Worm (Caenorhabditis elegans): Measurements from ENCODE around the gene frh-1.

The frh-1 gene

ce11 chrII:5957803-5958367 is 40.7 kb downstream of the frh-1 start:
- TF ChIP-seq lin-32 (GFP tag; optimal IDR thresholded peaks at IDR 0.05) (no peak), elt-3 (tag; optimal IDR thresholded peaks at IDR 0.05) (no peak), ham-2 (GFP tag; optimal IDR thresholded peaks at IDR 0.05) (no peak), nhr-76 (tag; optimal IDR thresholded peaks at IDR 0.05) (no peak), snpc-4 (tag; optimal IDR thresholded peaks at IDR 0.05) (no peak), nhr-28 (tag; optimal IDR thresholded peaks at IDR 0.05) (no peak), drap-1 (GFP tag; optimal IDR thresholded peaks at IDR 0.05) (no peak), ceh-83 (GFP tag; optimal IDR thresholded peaks at IDR 0.05) (no peak), lin-13 (tag; optimal IDR thresholded peaks at IDR 0.05) (no peak), ceh-39 (tag; optimal IDR thresholded peaks at IDR 0.05) (no peak), ztf-11 (tag; optimal IDR thresholded peaks at IDR 0.05) (no peak)

ce11 chrII:5959575-5960119 is 42.4 kb downstream of the frh-1 start:
- TF ChIP-seq ces-1 (GFP tag; optimal IDR thresholded peaks at IDR 0.05): peak; percentile 94
- TF ChIP-seq lin-32 (GFP tag; optimal IDR thresholded peaks at IDR 0.05): no peak

DNA sequence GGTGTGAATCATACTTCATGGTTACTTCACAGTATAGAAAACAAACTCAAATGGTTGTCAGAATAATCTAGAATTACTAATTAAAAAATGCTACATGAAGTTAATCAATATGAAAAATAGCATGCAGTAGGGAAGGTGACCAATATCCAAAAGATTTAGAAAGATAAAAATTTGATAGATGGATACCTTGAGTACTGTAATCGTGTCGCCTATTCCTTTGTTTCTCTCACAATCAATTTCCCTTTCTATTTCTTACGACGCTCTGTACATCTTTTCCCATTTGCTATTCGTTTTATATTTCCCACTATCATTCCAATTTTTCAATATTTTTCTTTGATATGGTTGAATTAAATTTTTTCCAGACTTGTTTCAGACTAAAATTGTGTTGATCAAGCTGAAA is 44.1 kb downstream of the frh-1 start, which contains the start of gene B0034.7:
B0034.7 (plus strand) TSS at position 301 of the 400 bp plus-strand sequence.
- TF ChIP-seq unc-39 (tag; optimal IDR thresholded peaks at IDR 0.05): no peak
- no peak for TF ChIP-seq nhr-12 (tag; optimal IDR thresholded peaks at IDR 0.05)

DNA sequence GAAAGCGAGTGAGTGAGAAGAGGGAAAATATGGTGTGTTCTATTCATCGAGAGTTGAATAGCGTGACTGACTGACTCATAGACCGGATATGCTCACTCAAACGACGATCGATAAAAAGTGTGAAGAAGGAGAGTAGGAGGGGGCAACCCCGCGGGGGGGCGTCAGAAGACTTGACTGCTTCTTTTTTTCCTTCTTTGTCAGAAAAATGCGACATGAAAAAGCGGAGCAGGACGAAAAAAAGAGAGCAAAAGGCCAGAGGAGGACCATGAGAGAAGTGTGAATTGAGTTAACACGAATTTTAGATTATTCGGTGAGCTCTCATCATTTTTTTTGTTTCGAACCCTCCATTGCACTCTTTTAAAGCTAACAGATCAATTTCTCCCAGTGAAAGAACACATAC is 45.1 kb downstream of the frh-1 start:
- peak; percentile 19 for TF ChIP-seq ces-1 (GFP tag; optimal IDR thresholded peaks at IDR 0.05)
- TF ChIP-seq ceh-43 (GFP tag; optimal IDR thresholded peaks at IDR 0.05): no peak

DNA sequence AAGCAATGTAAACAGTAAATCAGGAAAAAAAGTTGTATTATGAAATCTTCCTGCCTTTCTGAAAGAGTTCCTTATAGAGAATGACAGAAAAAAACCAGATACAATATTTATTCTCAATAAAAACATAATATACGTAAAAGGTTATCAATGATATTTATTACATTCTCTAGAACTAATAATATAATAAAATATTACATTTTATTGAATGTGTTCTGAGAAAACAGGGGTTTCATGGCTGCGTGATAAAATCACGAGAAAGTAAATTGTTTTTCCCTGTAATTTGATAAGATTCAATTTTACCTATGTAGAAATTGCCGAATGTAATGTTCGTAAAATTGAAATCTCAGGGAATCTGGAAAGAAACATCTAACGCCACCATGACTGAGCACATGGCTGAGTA is 47.7 kb downstream of the frh-1 start:
- no peak for TF ChIP-seq hlh-1 (tag; optimal IDR thresholded peaks at IDR 0.05)
- TF ChIP-seq ces-1 (GFP tag; optimal IDR thresholded peaks at IDR 0.05): no peak
- no peak for TF ChIP-seq nhr-28 (tag; optimal IDR thresholded peaks at IDR 0.05)
- TF ChIP-seq nhr-2 (tag; optimal IDR thresholded peaks at IDR 0.05): no peak
- TF ChIP-seq lin-13 (tag; optimal IDR thresholded peaks at IDR 0.05): no peak
- no peak for TF ChIP-seq pha-4 (tag; optimal IDR thresholded peaks at IDR 0.05)
- no peak for TF ChIP-seq unc-120 (tag; optimal IDR thresholded peaks at IDR 0.05; ENCODE audit: poor library complexity, severe bottlenecking)
- no peak for TF ChIP-seq tbx-8 (GFP tag; optimal IDR thresholded peaks at IDR 0.05)
- no peak for TF ChIP-seq ham-2 (GFP tag; optimal IDR thresholded peaks at IDR 0.05)
- no peak for TF ChIP-seq nhr-12 (tag; optimal IDR thresholded peaks at IDR 0.05)
- no peak for TF ChIP-seq unc-39 (tag; optimal IDR thresholded peaks at IDR 0.05)

ce11 chrII:5966637-5967036 is 49.4 kb downstream of the frh-1 start:
- TF ChIP-seq bed-3 (GFP tag; optimal IDR thresholded peaks at IDR 0.05) (no peak), zip-8 (tag; optimal IDR thresholded peaks at IDR 0.05) (no peak), ces-1 (GFP tag; optimal IDR thresholded peaks at IDR 0.05) (peak; percentile 66), lin-13 (tag; optimal IDR thresholded peaks at IDR 0.05) (no peak), nhr-12 (tag; optimal IDR thresholded peaks at IDR 0.05) (no peak), flh-1 (GFP tag; optimal IDR thresholded peaks at IDR 0.05) (no peak), mep-1 (tag; optimal IDR thresholded peaks at IDR 0.05) (peak; percentile 27), ceh-43 (GFP tag; optimal IDR thresholded peaks at IDR 0.05) (no peak), hlh-1 (tag; optimal IDR thresholded peaks at IDR 0.05) (no peak), tbx-8 (GFP tag; optimal IDR thresholded peaks at IDR 0.05) (no peak)

- no peak for TF ChIP-seq ham-2 (GFP tag; optimal IDR thresholded peaks at IDR 0.05)
- TF ChIP-seq elt-1 (tag; optimal IDR thresholded peaks at IDR 0.05; ENCODE audit: borderline replicate concordance, insufficient read depth): no peak
- no peak for TF ChIP-seq mls-2 (tag; optimal IDR thresholded peaks at IDR 0.05)
- no peak for TF ChIP-seq drap-1 (GFP tag; optimal IDR thresholded peaks at IDR 0.05)
- TF ChIP-seq unc-120 (tag; optimal IDR thresholded peaks at IDR 0.05; ENCODE audit: poor library complexity, severe bottlenecking): no peak
- TF ChIP-seq elt-3 (tag; optimal IDR thresholded peaks at IDR 0.05): no peak
- no peak for TF ChIP-seq mep-1 (tag; optimal IDR thresholded peaks at IDR 0.05)
Observed at ce11 chrII:5968037-5968436, 50.8 kb downstream of the frh-1 start, which contains the start of gene B0034.1. TSS of gene B0034.1 (plus strand) at chrII:5968337.

Measured in whole organism, mixed stage, embryonic.